Worm (Caenorhabditis elegans): ENCODE results near the gene C23H5.15.

The C23H5.15 gene

DNA sequence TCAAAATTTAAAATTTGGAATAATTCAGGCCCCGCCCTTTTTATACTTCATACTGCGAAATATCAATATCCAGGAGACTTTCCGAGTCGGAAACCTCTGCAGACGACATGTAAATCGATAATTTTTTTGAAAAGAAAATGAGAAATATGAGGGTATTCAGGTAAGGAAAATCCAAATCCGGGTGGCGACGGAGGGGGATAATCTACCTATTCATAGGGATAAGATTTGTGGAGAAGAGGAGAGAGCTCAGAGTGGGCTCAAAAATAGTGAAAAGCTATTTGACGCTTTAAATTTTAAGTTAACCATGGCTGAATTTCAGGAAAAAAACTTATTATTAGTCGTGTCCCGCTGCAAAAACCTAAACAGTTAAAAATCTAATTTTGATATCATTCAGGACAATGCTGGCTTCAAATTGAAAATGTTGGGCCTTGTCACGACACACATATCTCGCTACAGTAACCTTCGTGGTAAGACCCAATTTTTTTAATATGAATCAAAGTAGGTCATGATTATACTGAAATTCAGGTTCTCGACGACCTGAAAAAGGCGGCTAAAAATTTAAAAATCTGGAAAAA lies 8.7 kb upstream of the C23H5.15 start, which contains the start of gene che-6:
Gene che-6 (minus strand): TSS at position 109 of the 575 bp plus-strand sequence.
- TF ChIP-seq aly-1 (tag; optimal IDR thresholded peaks at IDR 0.05), result no peak
- TF ChIP-seq pes-1 (GFP tag; IDR thresholded peaks at IDR 0.05), result no peak
- no peak for TF ChIP-seq ama-1 (optimal IDR thresholded peaks at IDR 0.05)
- no peak for TF ChIP-seq hmg-4 (GFP tag; optimal IDR thresholded peaks at IDR 0.05)
- no peak for TF ChIP-seq sea-1 (GFP tag; conservative IDR thresholded peaks at IDR 0.05)
- TF ChIP-seq hmbx-1 (tag; optimal IDR thresholded peaks at IDR 0.05), result no peak
- no peak for TF ChIP-seq hnd-1 (tag; optimal IDR thresholded peaks at IDR 0.05)
- no peak for TF ChIP-seq ets-7 (tag; optimal IDR thresholded peaks at IDR 0.05)
- no peak for TF ChIP-seq ceh-36 (tag; optimal IDR thresholded peaks at IDR 0.05)
- no peak for TF ChIP-seq tra-4 (tag; optimal IDR thresholded peaks at IDR 0.05)
- TF ChIP-seq scrt-1 (GFP tag; IDR thresholded peaks at IDR 0.05), result no peak
- no peak for TF ChIP-seq F13C5.2 (tag; optimal IDR thresholded peaks at IDR 0.05)
- TF ChIP-seq tbx-11 (GFP tag; IDR thresholded peaks at IDR 0.05), result no peak
- no peak for TF ChIP-seq tbx-37 (GFP tag; conservative IDR thresholded peaks at IDR 0.05)

DNA sequence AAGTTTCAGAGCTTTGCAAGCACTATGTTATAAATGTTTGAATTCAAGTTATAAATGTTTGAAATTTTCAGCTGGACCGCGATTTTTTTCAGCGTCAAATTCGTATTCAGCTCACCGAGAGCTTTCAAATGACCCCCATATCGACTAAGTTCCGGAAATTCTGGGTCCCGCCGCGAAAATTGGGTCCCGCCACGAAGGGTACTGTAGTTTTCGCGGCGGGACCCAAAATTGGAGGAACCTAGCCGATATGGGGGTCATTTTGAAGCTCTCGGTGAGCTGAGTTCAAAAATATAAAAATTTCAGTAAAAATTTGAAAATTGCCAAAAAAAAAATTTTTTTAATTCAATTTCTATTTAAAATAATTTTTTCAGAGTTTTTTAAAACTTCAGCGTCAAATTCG lies 4.0 kb upstream of the C23H5.15 start:
- TF ChIP-seq scrt-1 (GFP tag; IDR thresholded peaks at IDR 0.05), result no peak
- TF ChIP-seq ceh-36 (tag; optimal IDR thresholded peaks at IDR 0.05), result no peak
- no peak for TF ChIP-seq ets-7 (tag; optimal IDR thresholded peaks at IDR 0.05)
- TF ChIP-seq tbx-37 (GFP tag; conservative IDR thresholded peaks at IDR 0.05), result 0 out of 2 replicates have a peak, but pooled peaks have one; percentile 11
- TF ChIP-seq hmbx-1 (tag; optimal IDR thresholded peaks at IDR 0.05), result no peak
- peak; percentile 44; the same call in 1 of the 2 replicates for TF ChIP-seq pes-1 (GFP tag; IDR thresholded peaks at IDR 0.05)

DNA sequence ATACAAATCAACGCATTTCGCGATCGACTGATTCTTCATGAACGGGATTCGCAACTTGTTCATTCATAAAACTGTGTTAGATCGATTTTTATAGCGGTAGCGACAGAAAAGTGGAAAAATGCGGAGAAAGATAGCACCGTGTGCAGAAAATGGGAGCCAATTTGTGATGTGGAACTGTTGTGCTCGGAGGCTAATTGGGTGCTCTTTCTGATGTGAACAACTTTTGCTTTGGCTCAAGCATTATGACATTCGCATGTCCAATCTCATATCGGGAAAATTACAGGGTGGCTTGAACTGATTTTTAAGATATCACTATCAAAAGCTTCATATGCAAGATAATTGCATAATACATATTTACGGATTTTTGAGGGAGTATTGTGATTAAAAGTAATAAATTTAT lies 2.9 kb downstream of the C23H5.15 start, which contains the start of gene C23H5.11:
Gene C23H5.11 (minus strand): TSS at position 101 of the 400 bp plus-strand sequence.
- TF ChIP-seq scrt-1 (GFP tag; IDR thresholded peaks at IDR 0.05) (no peak), ama-1 (optimal IDR thresholded peaks at IDR 0.05) (no peak), hmg-4 (GFP tag; optimal IDR thresholded peaks at IDR 0.05) (no peak), ceh-36 (tag; optimal IDR thresholded peaks at IDR 0.05) (no peak), sea-1 (GFP tag; conservative IDR thresholded peaks at IDR 0.05) (no peak), tbx-37 (GFP tag; conservative IDR thresholded peaks at IDR 0.05) (no peak), F13C5.2 (tag; optimal IDR thresholded peaks at IDR 0.05) (no peak), B0310.2 (tag; optimal IDR thresholded peaks at IDR 0.05) (no peak), ceh-13 (GFP tag; optimal IDR thresholded peaks at IDR 0.05) (no peak), hnd-1 (tag; optimal IDR thresholded peaks at IDR 0.05) (no peak), hmbx-1 (tag; optimal IDR thresholded peaks at IDR 0.05) (no peak), tra-4 (tag; optimal IDR thresholded peaks at IDR 0.05) (no peak), pes-1 (GFP tag; IDR thresholded peaks at IDR 0.05) (no peak)

DNA sequence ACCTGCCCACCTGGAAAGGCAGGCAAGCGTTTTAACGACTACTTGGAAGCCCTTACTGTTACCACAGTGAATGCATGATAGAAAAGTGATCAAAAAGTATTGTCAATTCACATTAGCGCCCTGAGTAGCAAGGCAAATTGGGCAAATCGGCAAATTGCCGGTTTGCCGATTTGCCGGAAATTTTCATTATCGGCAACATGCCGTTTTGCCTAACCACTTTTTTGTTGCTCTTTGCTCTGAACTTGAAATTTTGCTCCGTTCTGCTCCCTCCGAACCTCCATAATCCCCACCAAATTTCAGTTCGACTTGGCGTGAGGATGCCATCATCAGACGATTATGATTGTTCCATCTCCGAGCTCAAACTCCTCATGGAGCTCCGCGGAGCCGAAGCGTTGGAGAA lies 19.0 kb downstream of the C23H5.15 start, which contains the start of gene mca-2:
Gene mca-2 (plus strand): TSS at position 301 of the 400 bp plus-strand sequence.
- TF ChIP-seq ama-1 (optimal IDR thresholded peaks at IDR 0.05), result no peak
- no peak for TF ChIP-seq sea-1 (GFP tag; conservative IDR thresholded peaks at IDR 0.05)
- no peak for TF ChIP-seq tbx-11 (GFP tag; IDR thresholded peaks at IDR 0.05)
- no peak for TF ChIP-seq hnd-1 (tag; optimal IDR thresholded peaks at IDR 0.05)
- TF ChIP-seq scrt-1 (GFP tag; IDR thresholded peaks at IDR 0.05), result no peak
- TF ChIP-seq hmbx-1 (tag; optimal IDR thresholded peaks at IDR 0.05), result no peak
- TF ChIP-seq ets-7 (tag; optimal IDR thresholded peaks at IDR 0.05), result no peak
- TF ChIP-seq ceh-13 (GFP tag; optimal IDR thresholded peaks at IDR 0.05), result no peak

DNA sequence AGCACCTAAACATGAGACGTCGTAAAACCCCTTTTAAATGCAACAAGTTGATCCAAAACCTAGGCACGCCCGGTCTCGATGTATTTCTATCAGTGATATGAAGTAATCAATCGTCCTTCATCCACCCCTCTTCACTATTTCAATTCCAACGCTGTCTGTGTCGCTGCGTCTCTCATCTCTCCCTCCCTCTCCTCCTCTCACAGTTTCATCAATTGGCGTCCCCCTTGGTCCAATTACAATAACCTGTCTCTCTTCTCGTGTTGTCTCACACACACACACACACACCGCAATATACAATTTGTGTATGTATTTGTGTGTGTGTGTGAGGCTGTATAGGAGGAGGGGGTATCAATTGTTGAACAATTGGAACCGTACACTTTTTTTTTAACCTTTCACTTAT lies 19.5 kb downstream of the C23H5.15 start:
- no peak for TF ChIP-seq scrt-1 (GFP tag; IDR thresholded peaks at IDR 0.05)
- TF ChIP-seq hmg-4 (GFP tag; optimal IDR thresholded peaks at IDR 0.05), result no peak
- TF ChIP-seq tbx-37 (GFP tag; conservative IDR thresholded peaks at IDR 0.05), result no peak
- TF ChIP-seq F13C5.2 (tag; optimal IDR thresholded peaks at IDR 0.05), result no peak
- no peak for TF ChIP-seq tra-4 (tag; optimal IDR thresholded peaks at IDR 0.05)
- TF ChIP-seq flt-1 (GFP tag; IDR thresholded peaks at IDR 0.05), result no peak
- no peak for TF ChIP-seq pes-1 (GFP tag; IDR thresholded peaks at IDR 0.05)
- no peak for TF ChIP-seq ceh-13 (GFP tag; optimal IDR thresholded peaks at IDR 0.05)
- TF ChIP-seq ets-7 (tag; optimal IDR thresholded peaks at IDR 0.05), result no peak
- TF ChIP-seq sea-1 (GFP tag; conservative IDR thresholded peaks at IDR 0.05), result no peak
- no peak for TF ChIP-seq aly-1 (tag; optimal IDR thresholded peaks at IDR 0.05)
- TF ChIP-seq hnd-1 (tag; optimal IDR thresholded peaks at IDR 0.05), result no peak
- no peak for TF ChIP-seq hmbx-1 (tag; optimal IDR thresholded peaks at IDR 0.05)
- TF ChIP-seq ama-1 (optimal IDR thresholded peaks at IDR 0.05), result no peak
- TF ChIP-seq tbx-11 (GFP tag; IDR thresholded peaks at IDR 0.05), result no peak
- no peak for TF ChIP-seq ceh-36 (tag; optimal IDR thresholded peaks at IDR 0.05)
- TF ChIP-seq B0310.2 (tag; optimal IDR thresholded peaks at IDR 0.05), result no peak

DNA sequence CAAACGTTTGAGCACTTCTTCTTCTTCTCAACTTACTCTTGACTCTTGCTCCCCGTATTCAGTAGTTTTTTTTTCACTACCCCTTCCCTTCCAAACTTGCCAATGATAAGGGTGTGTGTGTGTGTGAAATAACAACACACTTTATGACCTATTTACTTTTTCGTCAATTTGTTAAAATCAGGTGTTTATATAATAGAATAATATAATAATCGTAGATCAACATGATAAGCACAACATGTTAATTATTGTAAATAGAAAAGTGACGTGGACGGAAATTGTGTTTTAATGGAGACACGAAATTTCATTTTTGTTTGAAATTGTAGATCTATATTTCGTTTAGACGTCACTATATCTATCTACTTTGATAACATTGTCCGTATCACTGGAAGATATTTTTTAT lies 22.4 kb downstream of the C23H5.15 start:
- TF ChIP-seq hmbx-1 (tag; optimal IDR thresholded peaks at IDR 0.05), result no peak
- TF ChIP-seq scrt-1 (GFP tag; IDR thresholded peaks at IDR 0.05), result no peak
- no peak for TF ChIP-seq ama-1 (optimal IDR thresholded peaks at IDR 0.05)
- TF ChIP-seq aly-1 (tag; optimal IDR thresholded peaks at IDR 0.05), result no peak
- TF ChIP-seq hmg-4 (GFP tag; optimal IDR thresholded peaks at IDR 0.05), result no peak
- no peak for TF ChIP-seq tra-4 (tag; optimal IDR thresholded peaks at IDR 0.05)
- TF ChIP-seq tbx-37 (GFP tag; conservative IDR thresholded peaks at IDR 0.05), result no peak
- TF ChIP-seq pes-1 (GFP tag; IDR thresholded peaks at IDR 0.05), result no peak
- no peak for TF ChIP-seq ets-7 (tag; optimal IDR thresholded peaks at IDR 0.05)
- TF ChIP-seq flt-1 (GFP tag; IDR thresholded peaks at IDR 0.05), result no peak
- TF ChIP-seq B0310.2 (tag; optimal IDR thresholded peaks at IDR 0.05), result no peak
- TF ChIP-seq sea-1 (GFP tag; conservative IDR thresholded peaks at IDR 0.05), result no peak
- TF ChIP-seq ceh-36 (tag; optimal IDR thresholded peaks at IDR 0.05), result no peak
- no peak for TF ChIP-seq F13C5.2 (tag; optimal IDR thresholded peaks at IDR 0.05)
- no peak for TF ChIP-seq tbx-11 (GFP tag; IDR thresholded peaks at IDR 0.05)
- TF ChIP-seq hnd-1 (tag; optimal IDR thresholded peaks at IDR 0.05), result no peak
- TF ChIP-seq ceh-13 (GFP tag; optimal IDR thresholded peaks at IDR 0.05), result no peak

DNA sequence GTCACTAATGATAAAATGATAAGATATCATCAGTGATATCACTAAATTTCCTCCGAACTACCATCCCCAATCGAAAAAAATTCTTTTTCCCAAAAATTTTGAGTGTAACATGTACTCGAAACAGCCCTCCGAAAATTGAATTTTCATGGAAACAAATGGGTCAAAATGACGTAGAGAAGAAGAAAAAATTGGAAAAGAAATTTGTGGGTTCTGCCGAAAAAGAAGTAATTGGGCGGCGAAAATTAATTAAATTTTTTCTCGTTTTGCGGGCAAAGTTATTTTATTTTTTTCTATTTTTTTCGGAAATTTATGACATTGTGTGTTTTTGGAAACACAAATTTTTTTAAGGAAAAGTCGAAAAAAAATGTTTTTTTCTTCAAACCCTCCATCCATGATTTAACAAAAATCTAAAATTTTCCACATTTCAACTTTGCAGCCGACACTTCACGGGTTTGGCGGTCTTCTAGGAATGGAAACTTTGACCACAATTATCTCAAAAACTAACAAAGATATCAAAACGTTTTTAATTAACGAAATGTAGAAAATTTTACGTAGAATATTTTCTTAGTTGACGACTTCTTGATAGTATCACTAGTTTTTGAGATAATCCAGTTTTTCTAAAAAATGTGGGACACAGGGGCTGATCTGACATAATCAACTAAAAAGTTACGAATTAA lies 25.4 kb downstream of the C23H5.15 start:
- no peak for TF ChIP-seq hmg-4 (GFP tag; optimal IDR thresholded peaks at IDR 0.05)
- no peak for TF ChIP-seq sea-1 (GFP tag; conservative IDR thresholded peaks at IDR 0.05)
- no peak for TF ChIP-seq aly-1 (tag; optimal IDR thresholded peaks at IDR 0.05)
- TF ChIP-seq ceh-36 (tag; optimal IDR thresholded peaks at IDR 0.05), result no peak
- no peak for TF ChIP-seq B0310.2 (tag; optimal IDR thresholded peaks at IDR 0.05)
- TF ChIP-seq F13C5.2 (tag; optimal IDR thresholded peaks at IDR 0.05), result no peak
- no peak for TF ChIP-seq hnd-1 (tag; optimal IDR thresholded peaks at IDR 0.05)
- TF ChIP-seq tra-4 (tag; optimal IDR thresholded peaks at IDR 0.05), result no peak
- no peak for TF ChIP-seq hmbx-1 (tag; optimal IDR thresholded peaks at IDR 0.05)
- no peak for TF ChIP-seq pes-1 (GFP tag; IDR thresholded peaks at IDR 0.05)
- no peak for TF ChIP-seq ama-1 (optimal IDR thresholded peaks at IDR 0.05)
